ENCODE assay signal across 2 fruit fly cellular contexts in the genomic region with DNA sequence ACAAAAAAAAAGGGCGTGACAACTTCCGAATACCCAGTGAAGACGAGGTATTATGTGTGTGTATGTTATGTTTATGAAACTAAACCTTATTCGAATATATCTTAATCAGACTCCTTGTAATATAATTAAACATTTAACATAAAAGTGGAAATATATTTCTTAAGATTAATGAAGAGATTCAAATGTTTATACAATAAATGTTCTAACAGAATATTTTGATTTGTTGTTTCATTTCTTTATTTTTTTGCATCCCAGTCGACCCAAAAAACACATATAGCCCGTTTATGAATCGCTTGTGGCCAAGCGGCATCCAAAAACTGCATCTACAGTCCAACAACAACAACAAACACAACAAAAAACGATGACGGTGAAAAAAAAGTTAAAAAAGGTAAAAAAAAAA.
A peak's percentile ranks its signal among the peaks of the same experiment; 100 is the strongest.
TF ChIP-seq lines count a peak whose summit lies in the region.

No protein-coding gene starts in this region.

TF ChIP-seq in whole organism, prepupa, 60 proteins besides CTCF, POLR2A, EP300 and RAD21 (continued from another document):
- TF ChIP-seq CG8319 (GFP tag; optimal IDR thresholded peaks at IDR 0.05; lab: Kevin White, UChicago) = peak; percentile 43
- peak; percentile 46; the same call in 1 of the 3 replicates for TF ChIP-seq CG6163 (GFP tag; IDR thresholded peaks at IDR 0.05; lab: Robert Waterston, UW)
- no peak for TF ChIP-seq CG4318 (GFP tag; optimal IDR thresholded peaks at IDR 0.05; lab: Kevin White, UChicago)
- TF ChIP-seq CG8119 (GFP tag; IDR thresholded peaks at IDR 0.05; lab: Robert Waterston, UW) = peak; percentile 47; the same call in 1 of the 3 replicates
- TF ChIP-seq CG8632 (GFP tag; optimal IDR thresholded peaks at IDR 0.05; lab: Kevin White, UChicago) = peak; percentile 57
- peak; percentile 40 for TF ChIP-seq CG11902 (GFP tag; optimal IDR thresholded peaks at IDR 0.05; lab: Kevin White, UChicago)
- TF ChIP-seq fd59A (GFP tag; optimal IDR thresholded peaks at IDR 0.05; lab: Kevin White, UChicago) = peak; percentile 47
- peak; percentile 46 for TF ChIP-seq Hr39 (GFP tag; optimal IDR thresholded peaks at IDR 0.05; lab: Kevin White, UChicago)
- peak; percentile 73 for TF ChIP-seq CG3032 (tag; optimal IDR thresholded peaks at IDR 0.05; lab: Kevin White, UChicago)
- TF ChIP-seq fkh (GFP tag; optimal IDR thresholded peaks at IDR 0.05; lab: Kevin White, UChicago) = no peak
- no peak for TF ChIP-seq Eip93F (GFP tag; optimal IDR thresholded peaks at IDR 0.05; lab: Kevin White, UChicago)
- 0 out of 3 replicates have a peak, but pooled peaks have one; percentile 23 for TF ChIP-seq eg (GFP tag; IDR thresholded peaks at IDR 0.05; lab: Robert Waterston, UW)
- TF ChIP-seq CG31627 (GFP tag; optimal IDR thresholded peaks at IDR 0.05; lab: Kevin White, UChicago) = peak; percentile 53
- peak; percentile 68 for TF ChIP-seq spab (GFP tag; optimal IDR thresholded peaks at IDR 0.05; lab: Kevin White, UChicago)
- peak; percentile 75 for TF ChIP-seq Met (GFP tag; optimal IDR thresholded peaks at IDR 0.05; lab: Kevin White, UChicago)
- peak; percentile 65 for TF ChIP-seq cyc (GFP tag; optimal IDR thresholded peaks at IDR 0.05; lab: Kevin White, UChicago)
- TF ChIP-seq CG10631 (GFP tag; optimal IDR thresholded peaks at IDR 0.05; lab: Kevin White, UChicago) = peak; percentile 69
- TF ChIP-seq topi (GFP tag; optimal IDR thresholded peaks at IDR 0.05; lab: Kevin White, UChicago) = peak; percentile 78
- peak; percentile 74 for TF ChIP-seq Smox (GFP tag; optimal IDR thresholded peaks at IDR 0.05; lab: Kevin White, UChicago)
- peak; percentile 52 for TF ChIP-seq CG7368 (GFP tag; optimal IDR thresholded peaks at IDR 0.05; lab: Kevin White, UChicago)
- peak; percentile 88 for TF ChIP-seq svp (GFP tag; lab: Kevin White, UChicago)
- no peak for TF ChIP-seq Hr38 (GFP tag; optimal IDR thresholded peaks at IDR 0.05; lab: Kevin White, UChicago)
- TF ChIP-seq Ets21C (GFP tag; optimal IDR thresholded peaks at IDR 0.05; lab: Kevin White, UChicago) = no peak
- TF ChIP-seq CG10669 (GFP tag; optimal IDR thresholded peaks at IDR 0.05; lab: Kevin White, UChicago) = peak; percentile 67
- no peak for TF ChIP-seq CG11294 (GFP tag; IDR thresholded peaks at IDR 0.05; lab: Robert Waterston, UW)
- TF ChIP-seq CG34406 (GFP tag; optimal IDR thresholded peaks at IDR 0.05; lab: Kevin White, UChicago) = peak; percentile 73
- no peak for TF ChIP-seq fd85E (GFP tag; optimal IDR thresholded peaks at IDR 0.05; lab: Kevin White, UChicago)
- TF ChIP-seq Ets96B (tag; optimal IDR thresholded peaks at IDR 0.05; lab: Kevin White, UChicago) = peak; percentile 70
- TF ChIP-seq acj6 (GFP tag; optimal IDR thresholded peaks at IDR 0.05; lab: Kevin White, UChicago) = peak; percentile 60
- TF ChIP-seq CG32006 (GFP tag; optimal IDR thresholded peaks at IDR 0.05; lab: Kevin White, UChicago) = peak; percentile 48
- TF ChIP-seq vri (GFP tag; optimal IDR thresholded peaks at IDR 0.05; lab: Kevin White, UChicago) = peak; percentile 40
- TF ChIP-seq dsx (GFP tag; optimal IDR thresholded peaks at IDR 0.05; lab: Kevin White, UChicago; ENCODE audit: poor library complexity, severe bottlenecking) = peak; percentile 49
- TF ChIP-seq Sox15 (GFP tag; optimal IDR thresholded peaks at IDR 0.05; lab: Kevin White, UChicago) = peak; percentile 32
- peak; percentile 55 for TF ChIP-seq achi (GFP tag; optimal IDR thresholded peaks at IDR 0.05; lab: Kevin White, UChicago)

TF ChIP-seq in whole organism, wandering third instar larva, 38 proteins besides CTCF, POLR2A, EP300 and RAD21 (continued from another document):
- TF ChIP-seq Sp1 (GFP tag; optimal IDR thresholded peaks at IDR 0.05; lab: Kevin White, UChicago) (peak; percentile 78), Abd-B (GFP tag; optimal IDR thresholded peaks at IDR 0.05; lab: Kevin White, UChicago) (no peak)
TF ChIP-seq in whole organism, wandering third instar larva: peak in this region for 13.
